Worm (Caenorhabditis elegans): ENCODE results near the gene tbb-1.

tbb-1 gene

DNA sequence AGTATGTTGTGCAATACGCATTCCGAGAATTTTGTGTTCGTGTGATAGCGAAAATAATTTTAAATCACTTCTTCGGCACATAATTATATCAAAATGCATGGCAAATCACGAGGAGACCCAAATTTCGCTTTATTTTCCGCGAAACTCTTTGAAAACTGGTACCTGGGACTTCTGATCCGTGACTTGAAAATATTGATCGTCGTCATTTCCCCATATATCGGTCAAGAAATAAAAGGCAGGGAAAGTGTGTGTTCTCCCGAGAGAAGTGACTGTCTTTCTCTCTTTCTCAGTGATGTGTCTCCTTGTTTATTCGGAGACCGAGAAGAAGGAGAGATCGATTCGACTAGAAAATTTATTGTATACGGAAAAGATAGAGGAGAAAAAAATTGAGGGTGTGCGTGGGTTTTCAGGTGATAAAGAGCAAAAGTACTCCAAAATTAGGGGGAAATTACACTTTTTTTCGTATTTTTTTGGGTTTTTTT, 31.0 kb downstream of the tbb-1 start, which contains the start of gene W09D10.5:
TSS of gene W09D10.5 (minus strand) at position 345 of the 482 bp plus-strand sequence.
- TF ChIP-seq sea-1 (GFP tag; conservative IDR thresholded peaks at IDR 0.05) (no peak), F13C5.2 (tag; optimal IDR thresholded peaks at IDR 0.05) (no peak), aly-1 (tag; optimal IDR thresholded peaks at IDR 0.05) (no peak), pes-1 (GFP tag; IDR thresholded peaks at IDR 0.05) (no peak), flt-1 (GFP tag; IDR thresholded peaks at IDR 0.05) (no peak), hnd-1 (tag; optimal IDR thresholded peaks at IDR 0.05) (no peak), tra-4 (tag; optimal IDR thresholded peaks at IDR 0.05) (no peak), ama-1 (optimal IDR thresholded peaks at IDR 0.05) (peak; percentile 85), tbx-11 (GFP tag; IDR thresholded peaks at IDR 0.05) (no peak)

DNA sequence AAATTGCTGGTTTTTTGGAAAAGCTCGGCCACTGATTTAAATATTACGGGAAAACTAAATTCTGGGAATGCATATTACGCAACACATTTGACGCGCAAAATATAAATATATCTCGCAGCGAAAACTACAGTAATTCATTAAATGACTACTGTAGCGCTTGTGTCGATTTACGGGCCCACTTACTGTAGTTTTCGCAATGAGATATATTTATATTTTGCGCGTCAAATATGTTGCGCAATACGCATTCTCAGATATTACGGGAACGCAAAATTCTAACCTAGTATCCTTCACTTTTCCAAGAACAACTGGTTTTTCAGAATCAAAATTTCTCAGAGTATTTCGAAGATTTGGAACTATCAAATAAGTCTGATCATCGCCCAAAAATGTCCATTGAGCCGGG, 32.6 kb downstream of the tbb-1 start:
- TF ChIP-seq hnd-1 (tag; optimal IDR thresholded peaks at IDR 0.05) (no peak), ceh-13 (GFP tag; optimal IDR thresholded peaks at IDR 0.05) (no peak), flt-1 (GFP tag; IDR thresholded peaks at IDR 0.05) (no peak), sea-1 (GFP tag; conservative IDR thresholded peaks at IDR 0.05) (no peak), pes-1 (GFP tag; IDR thresholded peaks at IDR 0.05) (no peak), tra-4 (tag; optimal IDR thresholded peaks at IDR 0.05) (no peak), tbx-37 (GFP tag; conservative IDR thresholded peaks at IDR 0.05) (no peak), ama-1 (optimal IDR thresholded peaks at IDR 0.05) (no peak), hmg-4 (GFP tag; optimal IDR thresholded peaks at IDR 0.05) (no peak)

DNA sequence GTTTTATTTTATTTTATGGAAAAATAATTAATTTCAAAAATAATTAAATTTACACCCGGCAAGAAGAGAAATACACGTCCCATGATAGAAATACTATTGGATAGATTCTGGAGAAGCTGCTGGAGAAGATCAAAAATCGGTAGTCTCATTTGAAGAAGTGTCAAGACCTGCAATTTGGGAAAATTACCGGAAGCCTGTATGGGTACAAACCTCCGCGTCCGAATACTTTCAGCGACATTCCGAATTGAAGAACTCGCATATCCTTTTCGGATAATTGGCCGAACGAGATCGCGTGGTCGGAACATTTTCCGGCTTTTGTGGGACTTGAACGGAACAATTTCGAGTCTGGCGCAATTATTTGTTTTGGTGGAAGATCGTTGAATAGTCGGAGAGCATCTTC, 33.7 kb downstream of the tbb-1 start:
- TF ChIP-seq F13C5.2 (tag; optimal IDR thresholded peaks at IDR 0.05): no peak
- no peak for TF ChIP-seq ama-1 (optimal IDR thresholded peaks at IDR 0.05)

DNA sequence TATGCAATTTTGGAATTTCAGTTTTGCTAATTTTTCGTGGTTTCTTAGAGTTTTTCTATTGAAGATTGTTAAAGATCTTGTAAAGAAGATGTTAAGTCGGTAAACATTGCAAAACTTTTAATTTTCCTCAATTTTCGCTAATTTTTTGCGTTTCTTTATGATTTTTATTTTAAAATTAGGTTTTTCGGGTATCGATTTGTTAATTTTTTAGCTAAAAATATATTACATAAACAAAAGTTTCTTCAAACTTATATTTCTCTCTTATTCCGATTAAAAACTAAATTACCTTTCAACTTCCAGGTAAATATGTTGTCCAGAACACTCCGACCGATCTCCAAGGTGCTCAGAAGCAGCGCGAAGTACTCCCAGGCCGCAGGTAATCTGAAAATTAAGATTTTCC, 34.8 kb downstream of the tbb-1 start, which contains the start of gene mrpl-12:
TSS of gene mrpl-12 (plus strand) at position 301 of the 400 bp plus-strand sequence.
- TF ChIP-seq B0310.2 (tag; optimal IDR thresholded peaks at IDR 0.05) (no peak), aly-1 (tag; optimal IDR thresholded peaks at IDR 0.05) (no peak), ceh-36 (tag; optimal IDR thresholded peaks at IDR 0.05) (no peak), ceh-13 (GFP tag; optimal IDR thresholded peaks at IDR 0.05) (no peak), pes-1 (GFP tag; IDR thresholded peaks at IDR 0.05) (no peak), sea-1 (GFP tag; conservative IDR thresholded peaks at IDR 0.05) (no peak), hmbx-1 (tag; optimal IDR thresholded peaks at IDR 0.05) (no peak), tbx-11 (GFP tag; IDR thresholded peaks at IDR 0.05) (no peak), hnd-1 (tag; optimal IDR thresholded peaks at IDR 0.05) (no peak), scrt-1 (GFP tag; IDR thresholded peaks at IDR 0.05) (no peak), F13C5.2 (tag; optimal IDR thresholded peaks at IDR 0.05) (no peak), tbx-37 (GFP tag; conservative IDR thresholded peaks at IDR 0.05) (no peak), ama-1 (optimal IDR thresholded peaks at IDR 0.05) (no peak), tra-4 (tag; optimal IDR thresholded peaks at IDR 0.05) (no peak)

DNA sequence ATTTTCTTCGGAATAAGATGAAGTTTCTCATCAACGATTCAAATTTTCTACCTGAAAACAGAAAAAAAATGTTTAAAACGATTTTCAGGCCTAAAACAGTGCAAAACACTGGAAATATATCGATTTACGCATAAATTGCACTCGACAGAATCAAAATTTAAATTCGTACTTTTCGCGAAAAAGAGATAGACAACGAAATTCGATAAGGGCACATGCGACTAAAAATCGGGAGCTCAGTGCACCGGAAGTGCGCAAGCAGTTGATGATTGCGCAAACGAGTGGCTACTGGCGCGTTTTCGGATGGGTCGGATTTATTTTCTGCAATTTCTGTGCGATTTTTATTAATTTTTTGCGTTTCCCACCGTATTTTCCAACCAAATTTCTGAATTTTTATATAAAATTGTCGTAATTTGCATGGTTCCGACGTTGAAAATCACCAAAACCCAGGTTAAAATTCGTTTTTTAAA, 35.2 kb downstream of the tbb-1 start, which contains the start of the genes Y39A1A.21 and Y39A1A.22:
TSS of gene Y39A1A.21 (minus strand) at position 51 of the 467 bp plus-strand sequence.
TSS of gene Y39A1A.22 (minus strand) at position 57 of the 467 bp plus-strand sequence.
- TF ChIP-seq B0310.2 (tag; optimal IDR thresholded peaks at IDR 0.05) (no peak), flt-1 (GFP tag; IDR thresholded peaks at IDR 0.05) (no peak), F13C5.2 (tag; optimal IDR thresholded peaks at IDR 0.05) (peak; percentile 79), tra-4 (tag; optimal IDR thresholded peaks at IDR 0.05) (no peak), ets-7 (tag; optimal IDR thresholded peaks at IDR 0.05) (peak; percentile 59), hmbx-1 (tag; optimal IDR thresholded peaks at IDR 0.05) (no peak), ceh-36 (tag; optimal IDR thresholded peaks at IDR 0.05) (peak; percentile 53), sea-1 (GFP tag; conservative IDR thresholded peaks at IDR 0.05) (peak; percentile 50; the same call in 1 of the 2 replicates), pes-1 (GFP tag; IDR thresholded peaks at IDR 0.05) (peak; percentile 58; the same call in 1 of the 2 replicates), hnd-1 (tag; optimal IDR thresholded peaks at IDR 0.05) (no peak), tbx-37 (GFP tag; conservative IDR thresholded peaks at IDR 0.05) (0 out of 2 replicates have a peak, but pooled peaks have one; percentile 23), scrt-1 (GFP tag; IDR thresholded peaks at IDR 0.05) (0 out of 2 replicates have a peak, but pooled peaks have one; percentile 69), ama-1 (optimal IDR thresholded peaks at IDR 0.05) (no peak), ceh-13 (GFP tag; optimal IDR thresholded peaks at IDR 0.05) (no peak), aly-1 (tag; optimal IDR thresholded peaks at IDR 0.05) (no peak), tbx-11 (GFP tag; IDR thresholded peaks at IDR 0.05) (no peak), hmg-4 (GFP tag; optimal IDR thresholded peaks at IDR 0.05) (no peak)

DNA sequence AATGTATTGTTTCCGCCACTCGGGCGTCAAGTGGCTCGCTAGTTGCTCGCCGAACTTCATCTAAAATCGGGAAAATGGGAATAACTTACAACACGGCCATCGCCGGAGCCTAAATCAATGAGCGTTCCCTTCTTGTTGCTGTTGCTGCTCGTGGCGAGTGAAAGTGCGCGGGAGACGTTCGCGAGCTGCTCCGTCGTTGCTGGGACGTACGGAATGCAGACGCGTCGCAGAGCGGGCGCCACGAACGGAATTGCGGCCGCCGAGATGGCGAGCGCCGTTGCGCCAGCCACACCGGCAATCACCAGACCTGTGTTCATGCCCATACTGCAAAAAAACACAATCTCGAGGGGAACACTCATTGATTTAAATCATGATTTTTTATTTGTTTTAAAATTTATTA, 35.8 kb downstream of the tbb-1 start:
- TF ChIP-seq ceh-13 (GFP tag; optimal IDR thresholded peaks at IDR 0.05) (no peak), aly-1 (tag; optimal IDR thresholded peaks at IDR 0.05) (no peak), F13C5.2 (tag; optimal IDR thresholded peaks at IDR 0.05) (no peak), ets-7 (tag; optimal IDR thresholded peaks at IDR 0.05) (no peak), ama-1 (optimal IDR thresholded peaks at IDR 0.05) (no peak), flt-1 (GFP tag; IDR thresholded peaks at IDR 0.05) (no peak), hmg-4 (GFP tag; optimal IDR thresholded peaks at IDR 0.05) (no peak), B0310.2 (tag; optimal IDR thresholded peaks at IDR 0.05) (no peak), tra-4 (tag; optimal IDR thresholded peaks at IDR 0.05) (no peak), sea-1 (GFP tag; conservative IDR thresholded peaks at IDR 0.05) (no peak), tbx-11 (GFP tag; IDR thresholded peaks at IDR 0.05) (no peak), ceh-36 (tag; optimal IDR thresholded peaks at IDR 0.05) (no peak), pes-1 (GFP tag; IDR thresholded peaks at IDR 0.05) (no peak), scrt-1 (GFP tag; IDR thresholded peaks at IDR 0.05) (no peak), tbx-37 (GFP tag; conservative IDR thresholded peaks at IDR 0.05) (no peak)

DNA sequence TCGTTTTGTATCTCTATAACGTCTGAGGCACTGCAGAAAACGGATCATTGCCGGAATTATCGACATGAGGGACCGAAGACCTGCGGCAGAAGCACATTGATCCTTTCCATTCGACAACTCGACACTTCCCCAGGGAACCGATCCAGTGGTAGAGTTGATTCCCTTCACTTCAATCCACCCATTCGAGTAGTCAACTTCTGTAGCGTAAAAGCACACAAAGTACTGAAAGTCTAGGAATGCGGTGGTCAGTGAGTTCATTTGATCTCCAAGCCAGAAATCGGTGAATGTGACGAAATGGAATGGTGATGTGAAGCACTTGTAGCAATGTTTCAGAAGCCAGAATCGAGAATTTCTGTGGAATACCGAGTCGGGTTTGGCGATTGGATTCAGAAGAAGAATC, 37.7 kb downstream of the tbb-1 start:
- TF ChIP-seq B0310.2 (tag; optimal IDR thresholded peaks at IDR 0.05): no peak
- no peak for TF ChIP-seq hmg-4 (GFP tag; optimal IDR thresholded peaks at IDR 0.05)
- TF ChIP-seq ama-1 (optimal IDR thresholded peaks at IDR 0.05): no peak

DNA sequence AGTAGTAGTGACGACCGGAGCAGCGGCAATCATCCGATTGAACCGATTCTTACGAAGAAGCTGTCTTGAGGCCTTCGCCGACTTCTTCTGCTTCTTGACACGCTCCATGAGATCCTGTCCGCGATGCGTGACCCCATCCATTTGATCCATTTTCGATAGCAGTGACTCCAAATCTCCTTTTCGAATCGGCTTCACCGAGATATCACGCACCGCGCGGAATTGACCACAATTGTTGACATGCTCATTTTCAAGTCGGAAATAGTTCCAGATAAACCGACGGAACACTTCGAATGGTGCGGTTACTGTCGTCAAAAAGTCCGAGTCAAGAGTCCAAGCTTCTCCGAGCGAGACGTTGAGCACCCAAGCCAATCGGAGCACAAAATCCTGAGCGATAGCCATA, 38.4 kb downstream of the tbb-1 start:
- TF ChIP-seq ets-7 (tag; optimal IDR thresholded peaks at IDR 0.05) (no peak), hnd-1 (tag; optimal IDR thresholded peaks at IDR 0.05) (no peak), ceh-13 (GFP tag; optimal IDR thresholded peaks at IDR 0.05) (no peak), pes-1 (GFP tag; IDR thresholded peaks at IDR 0.05) (no peak), aly-1 (tag; optimal IDR thresholded peaks at IDR 0.05) (no peak), tbx-37 (GFP tag; conservative IDR thresholded peaks at IDR 0.05) (no peak), scrt-1 (GFP tag; IDR thresholded peaks at IDR 0.05) (no peak), ceh-36 (tag; optimal IDR thresholded peaks at IDR 0.05) (no peak), sea-1 (GFP tag; conservative IDR thresholded peaks at IDR 0.05) (no peak), B0310.2 (tag; optimal IDR thresholded peaks at IDR 0.05) (no peak), tbx-11 (GFP tag; IDR thresholded peaks at IDR 0.05) (no peak), ama-1 (optimal IDR thresholded peaks at IDR 0.05) (no peak), tra-4 (tag; optimal IDR thresholded peaks at IDR 0.05) (no peak), flt-1 (GFP tag; IDR thresholded peaks at IDR 0.05) (no peak), hmg-4 (GFP tag; optimal IDR thresholded peaks at IDR 0.05) (no peak), hmbx-1 (tag; optimal IDR thresholded peaks at IDR 0.05) (no peak), F13C5.2 (tag; optimal IDR thresholded peaks at IDR 0.05) (no peak)

Data from whole organism, early embryonic.